Worm (Caenorhabditis elegans): ENCODE measurements around the gene sti-1.

DNA sequence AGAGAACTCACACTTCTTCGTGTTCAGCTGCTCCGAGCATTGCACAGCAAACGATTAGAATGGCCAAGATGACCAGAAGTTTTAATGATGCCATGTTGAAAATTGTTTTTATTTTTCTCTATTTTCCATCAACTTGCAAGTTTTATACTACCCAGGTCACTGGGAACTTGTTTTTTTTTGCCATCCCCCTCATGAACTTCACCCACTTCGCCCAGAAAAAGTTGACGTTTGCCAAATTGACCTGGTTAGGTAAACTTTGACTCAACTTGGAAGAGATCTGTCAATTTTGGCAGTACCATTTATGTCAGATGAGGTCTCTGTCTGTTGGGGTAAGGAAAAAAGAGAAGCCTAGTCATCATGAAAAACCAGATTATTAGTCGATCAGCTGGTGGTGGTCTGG lies 39.8 kb downstream of the sti-1 start, which contains the start of gene R13D11.10:
- TF ChIP-seq flt-1 (GFP tag; IDR thresholded peaks at IDR 0.05), result no peak
- TF ChIP-seq hmg-4 (GFP tag; optimal IDR thresholded peaks at IDR 0.05), result no peak

Measured in whole organism, early embryonic.